Worm (Caenorhabditis elegans) whole organism, L4/young adult: ENCODE results near the gene cul-2.

Experiments used
- W03F9.2 ChIP-seq: fragments of 150-350 bp; optimal IDR thresholded peaks from 2 replicates; lab custom pipeline; 2014; ENCODE audit warnings: missing biosample characterization, missing genetic modification characterization
- him-1 ChIP-seq: sonication (generic microtip); optimal IDR thresholded peaks from 2 replicates; lab custom pipeline; 2016; ENCODE audit warnings: missing genotype, missing genetic modification reagents, missing genetic modification characterization, missing compliant biosample characterization

DNA sequence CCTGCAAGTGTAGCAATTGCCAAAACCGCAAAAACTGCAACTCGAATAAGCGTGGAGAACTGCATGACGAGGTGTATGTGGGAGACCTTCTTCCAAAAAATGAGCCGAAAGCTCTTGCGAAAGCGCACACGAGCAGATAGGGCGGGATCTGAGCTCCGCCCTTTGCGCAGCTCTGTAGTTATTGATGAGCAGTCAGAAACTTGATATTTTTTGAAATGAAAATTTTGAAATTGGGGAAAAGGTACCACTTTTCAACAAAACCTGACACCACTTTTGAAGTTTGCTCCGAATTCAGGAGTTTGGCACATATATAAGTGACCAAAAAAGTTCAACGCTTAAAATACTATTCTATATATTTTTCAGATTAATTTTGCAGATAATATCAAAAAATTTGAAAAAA is 19.3 kb upstream of the cul-2 start, which contains the start of gene flp-15:
- TF ChIP-seq him-1 (no peak), W03F9.2 (tag; lab: Kevin White, UChicago) (no peak)
